Worm (Caenorhabditis elegans): Measurements from ENCODE around the gene trcs-2.

Gene trcs-2

DNA sequence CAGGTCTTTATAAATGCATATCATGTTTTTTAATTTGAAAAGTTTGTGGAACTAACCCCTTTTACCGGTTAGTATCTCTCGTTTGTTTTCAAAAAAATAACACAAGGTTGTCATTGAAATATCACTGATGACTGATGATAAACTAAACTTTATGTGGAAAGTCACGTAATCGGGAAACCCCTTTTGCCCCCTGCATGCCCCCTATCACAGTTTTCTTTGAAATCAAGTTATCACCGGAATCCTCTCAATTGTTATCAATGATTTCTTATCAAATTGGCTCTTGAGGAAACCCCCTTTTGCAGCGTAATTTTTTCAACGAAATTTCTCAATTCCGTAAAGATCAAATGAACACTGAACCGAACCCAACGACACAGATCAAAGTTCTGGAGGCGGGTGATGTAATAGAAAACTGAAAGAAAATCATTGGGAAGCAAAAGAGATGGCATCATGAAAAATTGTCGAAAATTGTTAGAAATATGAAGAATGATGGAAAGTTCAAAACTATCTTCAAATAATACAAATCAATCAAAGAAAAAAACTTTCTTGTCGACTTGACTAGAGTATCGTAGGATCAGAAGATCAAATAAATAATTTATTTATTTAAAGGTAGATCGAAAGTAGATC is 18.2 kb downstream of the trcs-2 start:
- TF ChIP-seq unc-39 (tag; optimal IDR thresholded peaks at IDR 0.05) (no peak), nhr-237 (tag; optimal IDR thresholded peaks at IDR 0.05) (peak; percentile 14), mep-1 (tag; optimal IDR thresholded peaks at IDR 0.05) (no peak), ceh-39 (tag; optimal IDR thresholded peaks at IDR 0.05) (no peak)

DNA sequence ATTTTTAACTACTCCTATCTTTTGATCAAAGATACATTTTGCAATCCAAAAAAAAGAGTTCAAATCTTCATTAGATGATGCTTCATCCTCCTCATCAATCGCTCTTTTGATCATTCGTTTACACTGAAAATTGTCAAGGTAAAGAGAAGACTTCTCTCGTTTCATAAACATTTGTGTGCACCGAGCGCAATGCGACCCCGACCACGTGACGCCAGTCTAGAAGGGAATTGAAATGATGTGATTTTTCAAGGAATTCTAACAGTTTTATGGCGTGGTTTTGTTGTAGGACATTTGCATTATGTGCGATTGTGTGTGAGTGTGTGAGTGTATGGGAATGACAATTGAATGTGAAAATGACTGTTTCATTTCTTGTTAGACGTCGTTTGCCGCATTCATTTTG is 19.0 kb downstream of the trcs-2 start:
- peak; percentile 19 for TF ChIP-seq hlh-1 (tag; optimal IDR thresholded peaks at IDR 0.05)
- TF ChIP-seq ceh-39 (tag; optimal IDR thresholded peaks at IDR 0.05), result no peak
- TF ChIP-seq ham-2 (GFP tag; optimal IDR thresholded peaks at IDR 0.05), result no peak
- TF ChIP-seq zip-8 (tag; optimal IDR thresholded peaks at IDR 0.05), result no peak
- no peak for TF ChIP-seq mab-5 (tag; optimal IDR thresholded peaks at IDR 0.05)
- no peak for TF ChIP-seq flh-1 (GFP tag; optimal IDR thresholded peaks at IDR 0.05)
- TF ChIP-seq ceh-83 (GFP tag; optimal IDR thresholded peaks at IDR 0.05), result no peak

ce11 chrII:8742006-8742847 is 20.0 kb downstream of the trcs-2 start:
- TF ChIP-seq sptf-1 (tag; optimal IDR thresholded peaks at IDR 0.05) (no peak), hlh-1 (tag; optimal IDR thresholded peaks at IDR 0.05) (no peak), lin-32 (GFP tag; optimal IDR thresholded peaks at IDR 0.05) (no peak)

DNA sequence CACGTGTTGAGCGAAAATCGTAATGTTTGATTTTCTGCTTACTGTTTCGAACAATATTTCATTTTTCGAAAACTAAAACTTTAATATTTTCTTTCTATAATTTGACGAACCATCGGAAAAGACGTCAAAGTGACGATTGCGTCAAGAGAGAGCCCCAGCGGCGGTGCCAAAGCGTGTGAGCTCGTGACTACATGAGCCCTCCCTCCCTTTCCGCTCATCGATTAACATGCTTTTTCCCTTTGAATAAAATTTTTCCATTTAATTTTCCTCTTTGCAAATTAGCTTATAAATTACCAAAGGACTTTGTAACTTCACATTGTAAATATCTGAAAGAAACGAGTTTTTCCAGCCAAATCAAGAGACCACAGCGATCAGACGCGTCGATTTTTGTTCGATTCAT is 20.7 kb downstream of the trcs-2 start:
- TF ChIP-seq tbx-8 (GFP tag; optimal IDR thresholded peaks at IDR 0.05), result no peak

ce11 chrII:8743379-8744173 is 21.3 kb downstream of the trcs-2 start, which contains the start of gene mak-1:
Gene mak-1, plus strand, starts transcription at chrII:8744071.
- no peak for TF ChIP-seq nhr-237 (tag; optimal IDR thresholded peaks at IDR 0.05)
- TF ChIP-seq unc-120 (tag; optimal IDR thresholded peaks at IDR 0.05; ENCODE audit: poor library complexity, severe bottlenecking), result peak; percentile 29

DNA sequence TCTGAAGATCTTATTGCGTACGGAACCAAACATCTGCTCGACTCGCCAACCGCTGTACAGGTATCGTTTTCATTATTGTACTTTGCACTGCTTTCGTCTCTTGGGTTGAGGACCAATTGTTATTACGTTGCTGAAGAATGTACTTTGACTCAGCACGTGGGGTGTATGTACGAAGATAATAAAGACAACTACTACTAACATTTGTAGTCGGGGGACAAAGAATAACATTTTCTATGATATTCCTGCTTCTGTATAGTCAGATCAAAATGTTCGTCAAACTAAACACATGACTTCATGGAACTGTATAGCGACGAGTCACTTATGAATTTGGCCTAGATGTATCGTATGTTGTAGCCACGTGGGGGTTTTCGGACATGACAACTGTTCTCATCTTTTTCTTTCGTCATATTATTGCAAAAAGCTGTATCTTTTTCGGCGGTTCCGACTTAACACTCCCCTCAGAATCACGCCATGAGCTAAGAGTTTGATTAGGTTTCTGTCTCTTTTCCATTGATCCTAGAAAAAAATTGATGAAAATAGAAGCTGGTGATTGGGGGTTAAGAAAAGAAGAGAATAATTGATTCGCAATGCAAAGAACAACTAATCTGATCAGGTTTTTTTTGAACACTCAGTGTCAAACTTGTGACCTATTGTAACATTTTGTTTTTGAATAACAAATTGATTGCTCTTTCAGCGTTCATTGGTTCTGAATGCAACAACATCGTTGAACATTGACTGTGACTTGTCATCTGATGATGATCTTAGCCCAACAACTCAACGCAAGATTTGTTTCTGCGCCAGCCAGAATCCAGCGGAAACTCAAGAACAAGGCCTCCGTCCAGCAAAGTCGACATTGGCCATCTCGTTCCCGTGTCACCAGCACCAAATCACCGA is 22.5 kb downstream of the trcs-2 start:
- TF ChIP-seq ceh-83 (GFP tag; optimal IDR thresholded peaks at IDR 0.05), result no peak

DNA sequence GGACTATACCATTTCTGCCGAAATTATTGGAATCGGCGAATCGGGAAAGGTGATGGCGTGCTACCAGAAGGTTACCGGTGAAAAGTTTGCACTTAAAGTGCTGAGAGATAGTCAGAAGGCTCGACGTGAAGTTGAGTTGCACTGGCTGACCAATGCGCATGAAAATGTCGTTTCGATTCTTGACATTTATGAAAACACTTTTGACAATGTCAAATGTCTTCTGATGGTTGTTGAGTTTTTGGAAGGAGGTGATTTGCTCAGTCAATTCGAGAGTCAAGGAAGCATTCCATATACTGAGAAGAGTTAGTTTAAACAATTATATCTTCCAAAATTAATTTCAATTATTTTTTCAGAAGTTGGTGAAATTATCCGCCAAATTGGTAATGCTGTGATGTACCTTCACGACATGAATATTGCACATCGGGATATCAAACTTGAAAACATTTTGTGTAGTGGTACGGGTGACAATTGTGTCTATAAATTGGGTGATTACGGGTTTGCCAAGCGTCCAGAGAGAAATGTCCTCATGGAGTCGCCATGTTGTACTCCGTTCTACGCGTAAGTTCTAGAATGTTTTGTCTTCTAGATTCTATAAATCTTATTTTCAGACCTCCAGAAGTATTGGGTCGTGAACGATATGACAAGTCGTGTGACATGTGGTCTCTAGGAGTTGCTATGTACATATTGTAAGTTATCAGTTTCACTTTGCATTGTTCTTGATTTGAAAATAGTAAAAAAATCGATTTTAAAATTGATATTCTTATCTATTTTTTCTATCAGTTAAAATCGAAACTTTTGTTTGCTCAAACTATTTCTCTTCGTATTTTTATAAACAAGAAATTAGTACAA is 23.4 kb downstream of the trcs-2 start:
- TF ChIP-seq flh-1 (GFP tag; optimal IDR thresholded peaks at IDR 0.05) (no peak), blmp-1 (tag; optimal IDR thresholded peaks at IDR 0.05) (no peak)

DNA sequence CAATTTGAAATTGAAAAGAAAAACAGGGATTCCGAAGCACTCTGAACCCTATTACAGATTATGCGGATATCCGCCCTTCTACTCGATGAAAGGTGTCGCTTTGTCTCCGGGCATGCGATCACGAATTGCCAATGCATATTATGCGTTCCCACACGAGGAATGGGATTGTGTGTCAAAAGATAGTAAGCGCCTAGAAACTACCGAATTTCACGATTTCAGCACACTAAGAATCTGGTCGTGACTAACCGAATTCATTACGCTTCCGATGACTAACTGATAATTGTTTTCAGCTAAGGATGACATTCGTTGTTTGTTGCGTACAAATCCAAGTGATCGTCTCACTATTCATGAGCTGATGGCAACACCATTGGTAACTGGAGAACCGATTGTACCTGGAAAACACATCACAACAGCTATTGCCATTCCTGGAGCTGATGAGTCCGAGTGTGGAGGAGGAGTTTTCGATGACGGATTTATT is 24.1 kb downstream of the trcs-2 start:
- TF ChIP-seq ztf-11 (tag; optimal IDR thresholded peaks at IDR 0.05) (no peak), pha-4 (tag; optimal IDR thresholded peaks at IDR 0.05) (no peak), flh-1 (GFP tag; optimal IDR thresholded peaks at IDR 0.05) (no peak), nhr-28 (tag; optimal IDR thresholded peaks at IDR 0.05) (no peak), bed-3 (GFP tag; optimal IDR thresholded peaks at IDR 0.05) (no peak), elt-1 (tag; optimal IDR thresholded peaks at IDR 0.05; ENCODE audit: borderline replicate concordance, insufficient read depth) (no peak), tbx-8 (GFP tag; optimal IDR thresholded peaks at IDR 0.05) (no peak), cnd-1 (tag; optimal IDR thresholded peaks at IDR 0.05) (no peak), lin-32 (GFP tag; optimal IDR thresholded peaks at IDR 0.05) (no peak), nhr-12 (tag; optimal IDR thresholded peaks at IDR 0.05) (no peak), sem-2 (GFP tag; optimal IDR thresholded peaks at IDR 0.05) (no peak), nhr-237 (tag; optimal IDR thresholded peaks at IDR 0.05) (no peak)
